Fruit fly (Drosophila melanogaster): ENCODE data around the gene kto.

The kto gene

dm6 chr3L:19815472-19816150, 20.8 kb upstream of the kto start, which contains the start of gene cyc (continued):
- TF ChIP-seq Ets65A (GFP tag): no peak
- TF ChIP-seq CG10209 (GFP tag; optimal IDR thresholded peaks at IDR 0.05): no peak
- no peak for TF ChIP-seq inv (GFP tag; IDR thresholded peaks at IDR 0.05; ENCODE audit: partially characterized antibody)
- no peak for TF ChIP-seq gsb (GFP tag; IDR thresholded peaks at IDR 0.05)
- TF ChIP-seq CG17385 (GFP tag; optimal IDR thresholded peaks at IDR 0.05): peak; percentile 68
- no peak for TF ChIP-seq NK7.1 (GFP tag; optimal IDR thresholded peaks at IDR 0.05)
- TF ChIP-seq CG11723 (GFP tag; optimal IDR thresholded peaks at IDR 0.05): no peak
- TF ChIP-seq Dfd (GFP tag; optimal IDR thresholded peaks at IDR 0.05): no peak
- TF ChIP-seq CG7987 (GFP tag; optimal IDR thresholded peaks at IDR 0.05): no peak
- TF ChIP-seq grau (tag; optimal IDR thresholded peaks at IDR 0.05): peak; percentile 39
- no peak for TF ChIP-seq crp (GFP tag; optimal IDR thresholded peaks at IDR 0.05)
- TF ChIP-seq Hsf (GFP tag; optimal IDR thresholded peaks at IDR 0.05): no peak
- no peak for TF ChIP-seq Hr51 (GFP tag; optimal IDR thresholded peaks at IDR 0.05)
- TF ChIP-seq CG15514 (GFP tag; optimal IDR thresholded peaks at IDR 0.05): peak; percentile 84
- no peak for TF ChIP-seq CG4617 (GFP tag; optimal IDR thresholded peaks at IDR 0.05; ENCODE audit: borderline replicate concordance)
- TF ChIP-seq CG13296 (GFP tag; optimal IDR thresholded peaks at IDR 0.05): peak; percentile 8
- TF ChIP-seq CG13424 (tag; optimal IDR thresholded peaks at IDR 0.05): no peak
- peak; percentile 75 for TF ChIP-seq Ets97D (GFP tag; optimal IDR thresholded peaks at IDR 0.05)
- no peak for TF ChIP-seq crc (GFP tag; optimal IDR thresholded peaks at IDR 0.05)
- TF ChIP-seq CG34422 (GFP tag; IDR thresholded peaks at IDR 0.05): no peak
- peak; percentile 62 for TF ChIP-seq gfzf (GFP tag; optimal IDR thresholded peaks at IDR 0.05)
- no peak for TF ChIP-seq Scr (GFP tag; IDR thresholded peaks at IDR 0.05; ENCODE audit: partially characterized antibody)
- TF ChIP-seq ci (GFP tag; IDR thresholded peaks at IDR 0.05): 0 out of 3 replicates have a peak, but pooled peaks have one; percentile 19
- TF ChIP-seq sens (GFP tag): peak; percentile 42
- peak in 1 of 2 experiments; percentile 28 for TF ChIP-seq Pdp1 (GFP tag; optimal IDR thresholded peaks at IDR 0.05)
- no peak for TF ChIP-seq CG10274 (GFP tag; optimal IDR thresholded peaks at IDR 0.05)
- TF ChIP-seq Dip3 (GFP tag; optimal IDR thresholded peaks at IDR 0.05): no peak
- no peak for TF ChIP-seq hth (optimal IDR thresholded peaks at IDR 0.05)
- TF ChIP-seq run (tag; optimal IDR thresholded peaks at IDR 0.05): no peak
- no peak for TF ChIP-seq fd64A (GFP tag; optimal IDR thresholded peaks at IDR 0.05)
- no peak for TF ChIP-seq CG18476 (GFP tag; optimal IDR thresholded peaks at IDR 0.05)
- no peak for TF ChIP-seq CG9932 (GFP tag; IDR thresholded peaks at IDR 0.05)
- no peak for TF ChIP-seq CkIIα-i1 (GFP tag; IDR thresholded peaks at IDR 0.05)
- no peak for TF ChIP-seq Abd-B (GFP tag; optimal IDR thresholded peaks at IDR 0.05)
- no peak for TF ChIP-seq Lpt (GFP tag; optimal IDR thresholded peaks at IDR 0.05)
- TF ChIP-seq cg (GFP tag; optimal IDR thresholded peaks at IDR 0.05): peak; percentile 77
- TF ChIP-seq CG17802 (tag; optimal IDR thresholded peaks at IDR 0.05): peak; percentile 98
- no peak for TF ChIP-seq gem (tag; optimal IDR thresholded peaks at IDR 0.05)
- TF ChIP-seq CG4328 (GFP tag; optimal IDR thresholded peaks at IDR 0.05): no peak
- no peak for TF ChIP-seq HLH54F (GFP tag; optimal IDR thresholded peaks at IDR 0.05)

Data from whole organism, embryonic.